Worm (Caenorhabditis elegans) whole organism, midembryonic: ENCODE results near the gene mtcu-2.

ENCODE experiments used
- flt-1 ChIP-seq: fragments of 200-800 bp; sonication (Bioruptor generic); IDR thresholded peaks from 2 replicates; pipeline ENCODE4 v1.3.6; 2022; ENCODE audit warnings: missing genetic modification characterization, missing compliant biosample characterization
- tab-1 ChIP-seq: fragments of 200-800 bp; sonication (Bioruptor generic); IDR thresholded peaks from 2 replicates; pipeline ENCODE4 v1.3.6; 2022; ENCODE audit warnings: missing genetic modification characterization, missing compliant biosample characterization

DNA sequence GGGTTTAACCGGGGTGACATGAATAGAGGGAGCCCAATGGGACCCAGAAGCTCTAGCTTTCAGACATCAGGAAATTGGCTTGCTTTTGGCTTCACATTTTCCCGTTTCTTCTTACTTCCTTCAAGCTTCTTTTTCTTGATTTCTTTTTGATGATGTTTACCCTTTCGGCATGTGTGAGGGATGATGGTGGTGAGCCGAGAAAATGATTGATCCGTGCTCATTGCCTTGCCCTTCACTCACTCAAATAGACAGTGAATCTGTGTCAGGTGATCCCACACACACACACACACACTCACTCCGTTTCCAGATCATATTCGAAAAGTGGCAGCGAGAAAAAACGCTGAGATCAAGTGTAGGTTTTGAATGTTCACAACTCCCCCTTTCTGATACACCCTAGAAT, 38.3 kb downstream of the mtcu-2 start:
- TF ChIP-seq flt-1 (GFP tag; lab: Robert Waterston, UW) (no peak), tab-1 (GFP tag; lab: Robert Waterston, UW) (no peak)
